Fruit fly (Drosophila melanogaster): Measurements from ENCODE around the gene CG11837.

DNA sequence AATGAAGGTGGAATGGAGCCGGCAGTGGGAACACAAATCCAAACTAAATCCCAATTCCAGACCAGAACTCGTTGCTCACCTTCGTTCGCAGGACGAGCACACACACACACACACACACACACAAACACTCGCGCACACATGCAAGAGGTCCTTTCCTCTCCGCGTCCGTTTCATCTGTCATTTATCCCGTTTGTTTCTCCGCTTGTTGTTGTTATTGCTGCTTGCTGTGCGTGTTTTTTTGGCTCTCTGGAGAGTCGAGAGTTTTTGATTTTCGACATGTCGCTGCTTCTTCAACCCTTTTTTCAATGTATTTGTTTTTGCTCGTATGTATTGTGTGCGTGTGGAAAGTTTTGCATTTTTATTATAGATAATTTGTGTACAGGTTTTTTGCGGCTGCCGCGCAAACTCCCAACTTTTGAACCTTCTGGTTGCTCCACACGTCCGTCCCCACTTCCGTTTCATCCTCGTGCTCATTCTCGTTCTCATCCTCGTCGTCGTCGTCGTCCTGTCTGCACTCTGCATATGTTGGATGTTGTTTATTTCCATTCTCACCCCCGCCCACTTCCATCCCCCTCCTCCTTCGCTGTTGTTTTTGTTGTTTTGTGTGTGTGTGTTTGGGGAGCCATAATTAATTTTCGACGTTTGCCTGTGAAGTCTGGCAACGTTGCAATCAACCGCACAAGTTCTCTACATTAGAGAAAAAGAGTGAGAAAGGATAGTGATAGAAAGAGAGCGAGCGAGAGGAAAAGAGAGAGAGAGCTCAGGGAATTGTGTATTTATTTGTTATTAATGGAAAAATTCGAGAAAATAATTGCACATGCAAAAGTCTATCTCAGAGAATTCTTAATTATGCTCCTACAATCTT lies 20.1 kb downstream of the CG11837 start:
- TF ChIP-seq CG13775 (GFP tag; optimal IDR thresholded peaks at IDR 0.05) (no peak), Mes4 (GFP tag; optimal IDR thresholded peaks at IDR 0.05) (no peak), Sin3A (optimal IDR thresholded peaks at IDR 0.05) (no peak), wdn (GFP tag; IDR thresholded peaks at IDR 0.05) (no peak), dm (GFP tag; optimal IDR thresholded peaks at IDR 0.05) (no peak), Gug (GFP tag; IDR thresholded peaks at IDR 0.05) (no peak), CG18476 (GFP tag; optimal IDR thresholded peaks at IDR 0.05) (no peak), CG10431 (GFP tag; optimal IDR thresholded peaks at IDR 0.05) (no peak), CG4328 (GFP tag; optimal IDR thresholded peaks at IDR 0.05) (no peak), lola (GFP tag; optimal IDR thresholded peaks at IDR 0.05) (no peak), Dref (GFP tag; IDR thresholded peaks at IDR 0.05) (no peak)

Data from whole organism, embryonic.